Worm (Caenorhabditis elegans): ENCODE results near the gene algn-5.

DNA sequence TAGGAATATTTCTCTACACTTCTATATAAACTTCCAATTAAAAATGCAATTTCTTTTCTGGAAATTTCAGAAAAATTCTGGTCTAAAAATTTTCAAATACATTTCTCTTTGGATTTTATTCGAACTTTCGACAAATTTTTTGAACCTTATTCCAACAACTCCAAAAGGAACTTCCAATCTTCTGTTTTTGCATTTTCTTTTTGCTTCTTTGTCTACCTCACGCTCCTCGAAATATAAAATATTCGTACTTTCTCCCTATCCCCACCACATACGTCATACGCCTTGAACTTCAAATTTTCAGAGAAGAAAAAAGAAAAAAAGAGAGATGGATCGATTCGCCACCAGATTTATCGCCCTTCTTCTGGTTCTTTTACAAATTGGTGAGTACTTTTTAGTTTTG, 24.0 kb downstream of the algn-5 start, which contains the start of gene nlp-9:
- no peak for TF ChIP-seq egl-27 (tag; optimal IDR thresholded peaks at IDR 0.05)
- no peak for TF ChIP-seq nhr-11 (tag; optimal IDR thresholded peaks at IDR 0.05)
- no peak for TF ChIP-seq snpc-4 (tag; optimal IDR thresholded peaks at IDR 0.05)
- TF ChIP-seq C34F6.9 (tag; optimal IDR thresholded peaks at IDR 0.05): no peak

Data from whole organism, L2 larva.